Worm (Caenorhabditis elegans) whole organism, L1 larva: Measurements from ENCODE around the gene swt-6.

Experiments
- alr-1 ChIP-seq: fragments of 200-800 bp; sonication (Bioruptor generic); optimal IDR thresholded peaks from 2 replicates; lab custom pipeline; 2018; ENCODE audit warnings: borderline replicate concordance, mild to moderate bottlenecking, missing genetic modification characterization, missing compliant biosample characterization
- dpl-1 ChIP-seq, 3 experiments: fragments of 150-350 bp in 2 of 3; sonication (generic microtip) in 1 of 3; optimal IDR thresholded peaks; 2 replicates each; lab custom pipeline; 2014 to 2017; ENCODE audit warnings: missing biosample characterization in 3 of 3, missing genetic modification characterization in 3 of 3, missing genetic modification reagents in 3 of 3
- lsy-2 ChIP-seq, 2 experiments: fragments of 150-350 bp; optimal IDR thresholded peaks; 2 replicates each; lab custom pipeline; 2014; ENCODE audit warnings: missing biosample characterization in 2 of 2, missing genetic modification characterization in 2 of 2
- nhr-237 ChIP-seq: fragments of 150-350 bp; optimal IDR thresholded peaks from 2 replicates; lab custom pipeline; 2014; ENCODE audit warnings: missing biosample characterization, missing genetic modification characterization
- pqm-1 ChIP-seq: sonication (generic microtip); optimal IDR thresholded peaks from 3 replicates; lab custom pipeline; 2017; ENCODE audit warnings: missing biosample characterization, missing genetic modification characterization
- sptf-1 ChIP-seq: fragments of 150-350 bp; optimal IDR thresholded peaks from 2 replicates; lab custom pipeline; 2014; ENCODE audit warnings: missing biosample characterization, missing genetic modification characterization

DNA sequence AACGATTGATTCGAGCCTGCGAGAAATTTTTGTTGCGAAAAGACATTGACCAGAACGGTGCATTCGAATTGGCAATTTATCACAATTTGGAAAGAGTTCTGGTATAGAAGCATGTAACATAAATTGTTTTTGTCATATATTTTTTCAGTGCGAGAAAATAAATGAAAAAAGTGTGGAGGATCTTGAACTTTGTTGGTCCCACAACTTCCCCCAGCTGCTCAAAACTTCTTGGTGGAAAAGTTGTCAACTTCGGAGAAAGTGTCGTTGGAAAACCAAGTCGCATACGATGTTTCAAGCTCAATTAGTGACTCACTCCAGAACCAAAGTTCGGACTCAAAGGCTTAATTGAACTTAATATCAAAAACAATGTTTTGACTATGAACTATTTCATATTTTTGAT, 22.2 kb upstream of the swt-6 start:
- TF ChIP-seq alr-1 (tag; lab: Kevin White, UChicago) (no peak), dpl-1 (GFP tag; optimal IDR thresholded peaks at IDR 0.05; lab: Kevin White, UChicago) (no peak), pqm-1 (tag; lab: Kevin White, UChicago) (no peak), sptf-1 (no peak), lsy-2 (tag; optimal IDR thresholded peaks at IDR 0.05; lab: Kevin White, UChicago) (no peak), nhr-237 (tag; lab: Kevin White, UChicago) (no peak)
